Fruit fly (Drosophila melanogaster) whole organism, embryonic: ENCODE results near the gene CG15891.
A peak's percentile ranks its signal among the peaks of the same experiment; 100 is the strongest.

Experiments
- CG10543 ChIP-seq: fragments of 200-800 bp; sonication (Bioruptor generic); optimal IDR thresholded peaks from 3 replicates; lab custom pipeline; 2017; ENCODE audit warnings: missing biosample characterization, mild to moderate bottlenecking, missing genetic modification characterization, moderate library complexity
- CG11504 ChIP-seq: fragments of 200-800 bp; sonication (Bioruptor generic); optimal IDR thresholded peaks from 3 replicates; lab custom pipeline; 2019; ENCODE audit warnings: missing biosample characterization, mild to moderate bottlenecking, missing genetic modification characterization, moderate library complexity
- CG11696 ChIP-seq: fragments of 200-800 bp; sonication (Bioruptor generic); IDR thresholded peaks from 2 replicates; pipeline ENCODE4 v1.3.6; 2022; ENCODE audit warnings: missing biosample characterization, missing genetic modification characterization
- CG11723 ChIP-seq: fragments of 200-800 bp; sonication (Bioruptor generic); optimal IDR thresholded peaks from 2 replicates; lab custom pipeline; 2017; ENCODE audit warnings: missing biosample characterization, mild to moderate bottlenecking, missing genetic modification characterization
- CG12659 ChIP-seq: fragments of 200-800 bp; sonication (Bioruptor generic); optimal IDR thresholded peaks from 3 replicates; lab custom pipeline; 2017; ENCODE audit warnings: mild to moderate bottlenecking, missing biosample characterization, missing genetic modification reagents, missing genetic modification characterization
- CG13123 ChIP-seq: fragments of 200-800 bp; sonication (Bioruptor generic); optimal IDR thresholded peaks from 2 replicates; lab custom pipeline; 2016; ENCODE audit warnings: missing biosample characterization, missing genetic modification characterization
- CG13894 ChIP-seq: fragments of 200-800 bp; sonication (Bioruptor generic); optimal IDR thresholded peaks from 3 replicates; lab custom pipeline; 2018; ENCODE audit warnings: missing biosample characterization, mild to moderate bottlenecking, missing genetic modification characterization, moderate library complexity
- CG14014 ChIP-seq: fragments of 200-800 bp; sonication (Bioruptor generic); IDR thresholded peaks from 2 replicates; pipeline ENCODE4 v1.3.6; 2022; ENCODE audit warnings: missing biosample characterization, missing genetic modification characterization
- CG15514 ChIP-seq: fragments of 200-800 bp; sonication (Bioruptor generic); optimal IDR thresholded peaks from 3 replicates; lab custom pipeline; 2017; ENCODE audit warnings: missing biosample characterization, missing genetic modification characterization, mild to moderate bottlenecking, moderate library complexity, missing genetic modification reagents
- CG17361 ChIP-seq: fragments of 200-800 bp; sonication (Bioruptor generic); IDR thresholded peaks from 3 replicates; pipeline ENCODE4 v1.3.6; 2022; ENCODE audit warnings: missing biosample characterization, missing genetic modification characterization
- CG17829 ChIP-seq: fragments of 200-800 bp; optimal IDR thresholded peaks from 2 replicates; lab custom pipeline; 2019; ENCODE audit warnings: missing biosample characterization, mild to moderate bottlenecking, missing genetic modification characterization, moderate library complexity
- CG18476 ChIP-seq: fragments of 200-800 bp; sonication (Bioruptor generic); optimal IDR thresholded peaks from 2 replicates; lab custom pipeline; 2016; ENCODE audit warnings: missing biosample characterization, mild to moderate bottlenecking, missing genetic modification characterization
- CG30431 ChIP-seq: fragments of 200-800 bp; sonication (Bioruptor generic); optimal IDR thresholded peaks from 2 replicates; lab custom pipeline; 2017; ENCODE audit warnings: missing biosample characterization, missing genetic modification characterization
- CG33213 ChIP-seq: fragments of 200-800 bp; sonication (Bioruptor generic); optimal IDR thresholded peaks from 3 replicates; lab custom pipeline; 2016; ENCODE audit warnings: missing biosample characterization, missing genetic modification characterization
- CG4404 ChIP-seq: fragments of 200-800 bp; sonication (Bioruptor generic); IDR thresholded peaks from 2 replicates; pipeline ENCODE4 v1.3.6; 2022; ENCODE audit warnings: missing biosample characterization, missing genetic modification characterization
- CG4707 ChIP-seq: fragments of 200-800 bp; sonication (Bioruptor generic); optimal IDR thresholded peaks from 2 replicates; lab custom pipeline; 2018; ENCODE audit warnings: missing biosample characterization, mild to moderate bottlenecking, missing genetic modification characterization, moderate library complexity
- CG5245 ChIP-seq: fragments of 200-800 bp; sonication (Bioruptor generic); optimal IDR thresholded peaks from 3 replicates; lab custom pipeline; 2016; ENCODE audit warnings: missing biosample characterization, missing genetic modification characterization
- CG6689 ChIP-seq: fragments of 200-800 bp; sonication (Bioruptor generic); IDR thresholded peaks from 2 replicates; pipeline ENCODE4 v1.3.6; 2022; ENCODE audit warnings: missing biosample characterization, missing genetic modification characterization
- CG9215 ChIP-seq: fragments of 200-800 bp; sonication (Bioruptor generic); IDR thresholded peaks from 2 replicates; pipeline ENCODE4 v1.3.6; 2022; ENCODE audit warnings: missing biosample characterization, missing genetic modification characterization
- CG9727 ChIP-seq: fragments of 200-800 bp; sonication (Bioruptor generic); optimal IDR thresholded peaks from 3 replicates; lab custom pipeline; 2017; ENCODE audit warnings: missing biosample characterization, mild to moderate bottlenecking, missing genetic modification characterization
- CG9817 ChIP-seq: fragments of 200-800 bp; sonication (Bioruptor generic); optimal IDR thresholded peaks from 2 replicates; lab custom pipeline; 2018; ENCODE audit warnings: missing biosample characterization, mild to moderate bottlenecking, missing genetic modification characterization, moderate library complexity
- D19B ChIP-seq: fragments of 200-800 bp; sonication (Bioruptor generic); optimal IDR thresholded peaks from 2 replicates; lab custom pipeline; 2017; ENCODE audit warnings: missing biosample characterization, mild to moderate bottlenecking, missing genetic modification characterization
- Dbx ChIP-seq: fragments of 200-800 bp; sonication (Bioruptor generic); IDR thresholded peaks from 3 replicates; pipeline ENCODE4 v1.3.6; 2022; ENCODE audit warnings: missing biosample characterization, missing genetic modification characterization
- Deaf1 ChIP-seq: fragments of 200-800 bp; optimal IDR thresholded peaks from 3 replicates; lab custom pipeline; 2019; ENCODE audit warnings: missing biosample characterization, mild to moderate bottlenecking, missing genetic modification characterization, moderate library complexity
- Ets97D ChIP-seq: fragments of 200-800 bp; sonication (Bioruptor generic); optimal IDR thresholded peaks from 3 replicates; lab custom pipeline; 2016; ENCODE audit warnings: missing biosample characterization, missing genetic modification characterization
- Hr3 ChIP-seq: fragments of 200-800 bp; sonication (Bioruptor generic); optimal IDR thresholded peaks from 3 replicates; lab custom pipeline; 2016; ENCODE audit warnings: missing biosample characterization, missing genetic modification characterization
- Lim3 ChIP-seq: fragments of 200-800 bp; sonication (Bioruptor generic); IDR thresholded peaks from 2 replicates; pipeline ENCODE4 v1.3.6; 2022; ENCODE audit warnings: missing biosample characterization, missing genetic modification characterization
- NFAT ChIP-seq: fragments of 200-800 bp; sonication (Bioruptor generic); IDR thresholded peaks from 2 replicates; pipeline ENCODE4 v1.3.6; 2022; ENCODE audit warnings: missing biosample characterization, missing genetic modification characterization
- Rfx ChIP-seq: fragments of 200-800 bp; sonication (Bioruptor generic); IDR thresholded peaks from 2 replicates; pipeline ENCODE4 v1.3.6; 2022; ENCODE audit warnings: missing biosample characterization, missing genetic modification characterization
- Side ChIP-seq: fragments of 200-800 bp; sonication (Bioruptor generic); optimal IDR thresholded peaks from 2 replicates; lab custom pipeline; 2016; ENCODE audit warnings: missing biosample characterization, missing genetic modification characterization
- Xbp1 ChIP-seq: fragments of 200-800 bp; sonication (Bioruptor generic); optimal IDR thresholded peaks from 3 replicates; lab custom pipeline; 2016; ENCODE audit warnings: missing biosample characterization, mild to moderate bottlenecking, missing genetic modification characterization
- ap ChIP-seq: fragments of 200-800 bp; sonication (Bioruptor generic); IDR thresholded peaks from 2 replicates; pipeline ENCODE4 v1.3.6; 2022; ENCODE audit warnings: missing biosample characterization, missing genetic modification characterization
- az2 ChIP-seq: fragments of 200-800 bp; sonication (Bioruptor generic); optimal IDR thresholded peaks from 3 replicates; lab custom pipeline; 2016; ENCODE audit warnings: missing biosample characterization, missing genetic modification characterization
- cg ChIP-seq: fragments of 200-800 bp; sonication (Bioruptor generic); optimal IDR thresholded peaks from 3 replicates; lab custom pipeline; 2019; ENCODE audit warnings: missing biosample characterization, mild to moderate bottlenecking, missing genetic modification characterization, moderate library complexity
- dimm ChIP-seq: fragments of 200-800 bp; sonication (Bioruptor generic); IDR thresholded peaks from 2 replicates; pipeline ENCODE4 v1.3.6; 2022; ENCODE audit warnings: missing biosample characterization, missing genetic modification characterization
- fu2 ChIP-seq: fragments of 200-800 bp; sonication (Bioruptor generic); optimal IDR thresholded peaks from 2 replicates; lab custom pipeline; 2016; ENCODE audit warnings: missing biosample characterization, missing genetic modification characterization
- grau ChIP-seq: fragments of 200-800 bp; optimal IDR thresholded peaks from 3 replicates; lab custom pipeline; 2019; ENCODE audit warnings: missing biosample characterization, mild to moderate bottlenecking, missing genetic modification characterization, moderate library complexity
- grn ChIP-seq: fragments of 200-800 bp; sonication (Bioruptor generic); optimal IDR thresholded peaks from 3 replicates; lab custom pipeline; 2017; ENCODE audit warnings: missing biosample characterization, missing genetic modification characterization
- her ChIP-seq: fragments of 200-800 bp; sonication (Bioruptor generic); optimal IDR thresholded peaks from 2 replicates; lab custom pipeline; 2016; ENCODE audit warnings: missing biosample characterization, missing genetic modification characterization
- insv ChIP-seq, 2 experiments: fragments of 200-800 bp; sonication (Bioruptor generic); optimal IDR thresholded peaks; 3 replicates each; lab custom pipeline; 2016 to 2018; ENCODE audit warnings: missing biosample characterization in 2 of 2, missing genetic modification characterization in 2 of 2
- kni ChIP-seq: fragments of 200-800 bp; sonication (Bioruptor generic); optimal IDR thresholded peaks from 3 replicates; lab custom pipeline; 2017; ENCODE audit warnings: mild to moderate bottlenecking, missing biosample characterization, missing genetic modification reagents, missing genetic modification characterization
- knrl ChIP-seq: fragments of 200-800 bp; sonication (Bioruptor generic); IDR thresholded peaks from 3 replicates; pipeline ENCODE4 v1.3.6; 2022; ENCODE audit warnings: missing biosample characterization, missing genetic modification characterization; ENCODE audit not compliant: partially characterized antibody
- nau ChIP-seq: fragments of 200-800 bp; sonication (Bioruptor generic); optimal IDR thresholded peaks from 3 replicates; lab custom pipeline; 2017; ENCODE audit warnings: missing biosample characterization, mild to moderate bottlenecking, missing genetic modification characterization, missing genetic modification reagents
- nerfin-1 ChIP-seq: fragments of 200-800 bp; sonication (Bioruptor generic); optimal IDR thresholded peaks from 3 replicates; lab custom pipeline; 2019; ENCODE audit warnings: missing biosample characterization, mild to moderate bottlenecking, missing genetic modification characterization, moderate library complexity
- nmo ChIP-seq: fragments of 200-800 bp; sonication (Bioruptor generic); optimal IDR thresholded peaks from 2 replicates; lab custom pipeline; 2018; ENCODE audit warnings: missing biosample characterization, mild to moderate bottlenecking, missing genetic modification characterization, moderate library complexity
- p53 ChIP-seq: fragments of 200-800 bp; sonication (Bioruptor generic); optimal IDR thresholded peaks from 2 replicates; lab custom pipeline; 2016; ENCODE audit warnings: missing biosample characterization, missing genetic modification characterization
- pfk ChIP-seq: fragments of 200-800 bp; sonication (Bioruptor generic); optimal IDR thresholded peaks from 2 replicates; lab custom pipeline; 2018; ENCODE audit warnings: missing biosample characterization, mild to moderate bottlenecking, missing genetic modification characterization, moderate library complexity
- psq ChIP-seq: fragments of 200-800 bp; sonication (Bioruptor generic); optimal IDR thresholded peaks from 2 replicates; lab custom pipeline; 2017; ENCODE audit warnings: missing biosample characterization, missing genetic modification characterization
- sim ChIP-seq: fragments of 200-800 bp; sonication (Bioruptor generic); IDR thresholded peaks from 2 replicates; pipeline ENCODE4 v1.3.6; 2022; ENCODE audit warnings: missing biosample characterization, missing genetic modification characterization
- sima ChIP-seq: fragments of 200-800 bp; sonication (Bioruptor generic); optimal IDR thresholded peaks from 2 replicates; lab custom pipeline; 2016; ENCODE audit warnings: missing biosample characterization, missing genetic modification characterization
- sisA ChIP-seq: fragments of 200-800 bp; sonication (Bioruptor generic); IDR thresholded peaks from 2 replicates; pipeline ENCODE4 v1.3.6; 2022; ENCODE audit warnings: missing biosample characterization, missing genetic modification characterization

The CG15891 gene

dm6 chrX:6295129-6295539 lies at the start of gene CG15891, which contains the start of gene CG3815 (continued):
- TF ChIP-seq az2 (GFP tag; lab: Kevin White, UChicago) (peak; percentile 16), CG5245 (GFP tag; lab: Kevin White, UChicago) (no peak), Side (GFP tag; lab: Kevin White, UChicago) (peak; percentile 26), dimm (no peak), p53 (GFP tag; lab: Kevin White, UChicago) (peak; percentile 33), sima (GFP tag; lab: Kevin White, UChicago) (no peak), CG10543 (GFP tag; lab: Kevin White, UChicago) (no peak), pfk (no peak), insv (GFP tag; optimal IDR thresholded peaks at IDR 0.05; lab: Kevin White, UChicago) (peak in 1 of 2 experiments; percentile 61), nerfin-1 (peak; percentile 51), Rfx (GFP tag; lab: Robert Waterston, UW) (peak; percentile 76), Lim3 (no peak), CG11723 (GFP tag; lab: Kevin White, UChicago) (no peak), CG18476 (GFP tag; lab: Kevin White, UChicago) (no peak), CG17829 (tag; lab: Kevin White, UChicago) (peak; percentile 46), CG33213 (GFP tag; lab: Kevin White, UChicago) (peak; percentile 16), Deaf1 (tag; lab: Kevin White, UChicago) (no peak), CG12659 (GFP tag; lab: Kevin White, UChicago) (peak; percentile 71), sisA (GFP tag; lab: Robert Waterston, UW) (peak; percentile 51), grau (peak; percentile 70), Hr3 (GFP tag; lab: Kevin White, UChicago) (peak; percentile 51), knrl (peak; percentile 59; the same call in 2 of the 3 replicates), ap (GFP tag; lab: Robert Waterston, UW) (no peak), cg (no peak), CG13894 (tag; lab: Kevin White, UChicago) (peak; percentile 57), Dbx (GFP tag; lab: Robert Waterston, UW) (peak; percentile 52; the same call in 1 of the 3 replicates), CG11696 (no peak), fu2 (peak; percentile 49), CG4404 (GFP tag; lab: Robert Waterston, UW) (peak; percentile 54; the same call in 1 of the 2 replicates), CG11504 (no peak), Ets97D (GFP tag; lab: Kevin White, UChicago) (peak; percentile 57), nau (no peak), CG9215 (GFP tag; lab: Robert Waterston, UW) (peak; percentile 68), grn (GFP tag; lab: Kevin White, UChicago) (peak; percentile 66), CG17361 (GFP tag; lab: Robert Waterston, UW) (no peak; the same call in none of the 3 replicates), sim (GFP tag; lab: Robert Waterston, UW) (no peak), her (GFP tag; lab: Kevin White, UChicago) (peak; percentile 23), CG9727 (peak; percentile 52), CG6689 (GFP tag; lab: Robert Waterston, UW) (no peak; the same call in 1 of the 2 replicates), NFAT (GFP tag; lab: Robert Waterston, UW) (no peak), CG9817 (tag; lab: Kevin White, UChicago) (peak; percentile 63), psq (GFP tag; lab: Kevin White, UChicago) (no peak), nmo (GFP tag; lab: Kevin White, UChicago) (peak; percentile 78), kni (GFP tag; lab: Kevin White, UChicago) (no peak), CG13123 (GFP tag; lab: Kevin White, UChicago) (no peak), Xbp1 (GFP tag; lab: Kevin White, UChicago) (peak; percentile 53), CG30431 (GFP tag; lab: Kevin White, UChicago) (peak; percentile 38), D19B (GFP tag; lab: Kevin White, UChicago) (no peak), CG15514 (GFP tag; lab: Kevin White, UChicago) (peak; percentile 82), CG4707 (no peak), CG14014 (peak; percentile 58)
